Worm (Caenorhabditis elegans) whole organism, young adult: ENCODE results near the gene C49G7.12.

ENCODE experiments used
- aptf-3 ChIP-seq: fragments of 200-800 bp; sonication (Bioruptor generic); IDR thresholded peaks from 2 replicates; pipeline ENCODE4 v1.3.6; 2022; ENCODE audit warnings: missing genetic modification characterization, missing compliant biosample characterization
- ets-4 ChIP-seq: fragments of 200-800 bp; sonication (Bioruptor generic); optimal IDR thresholded peaks from 2 replicates; lab custom pipeline; 2018; ENCODE audit warnings: mild to moderate bottlenecking, missing genetic modification characterization, missing compliant biosample characterization
- let-607 ChIP-seq, 2 experiments: fragments of 200-800 bp in 1 of 2; sonication (Bioruptor generic) in 1 of 2; sonication (generic microtip) in 1 of 2; optimal IDR thresholded peaks; 2 replicates each; lab custom pipeline; 2016 to 2018; ENCODE audit warnings: mild to moderate bottlenecking in 2 of 2, missing compliant biosample characterization in 2 of 2, missing genetic modification characterization in 2 of 2, moderate library complexity in 2 of 2, missing genotype in 1 of 2
- mcd-1 ChIP-seq: fragments of 200-800 bp; sonication (Bioruptor generic); IDR thresholded peaks from 2 replicates; pipeline ENCODE4 v1.3.6; 2022; ENCODE audit warnings: missing genetic modification reagents, missing genetic modification characterization, missing compliant biosample characterization
- nhr-27 ChIP-seq: fragments of 200-800 bp; sonication (Bioruptor generic); optimal IDR thresholded peaks from 2 replicates; lab custom pipeline; 2018; ENCODE audit warnings: mild to moderate bottlenecking, missing genetic modification characterization, moderate library complexity, missing compliant biosample characterization
- pha-4 ChIP-seq: fragments of 150-350 bp; sonication (generic microtip); optimal IDR thresholded peaks from 2 replicates; lab custom pipeline; 2014; ENCODE audit warnings: missing biosample characterization, missing genetic modification reagents, missing genetic modification characterization
- snpc-4 ChIP-seq, 5 experiments: fragments of 150-350 bp in 1 of 5; sonication (generic microtip) in 4 of 5; optimal IDR thresholded peaks; 2 replicates each; lab custom pipeline; 2014 to 2018; ENCODE audit warnings: missing genetic modification characterization in 5 of 5, missing biosample characterization in 3 of 5, antibody characterized with exemption in 2 of 5, mild to moderate bottlenecking in 2 of 5, missing compliant biosample characterization in 2 of 5, missing genotype in 2 of 5, moderate library complexity in 2 of 5, missing genetic modification reagents in 1 of 5

- TF ChIP-seq ets-4 (GFP tag; lab: Kevin White, UChicago) (no peak), pha-4 (no peak), snpc-4 (GFP tag; optimal IDR thresholded peaks at IDR 0.05; lab: Kevin White, UChicago) (no peak), snpc-4 (tag; optimal IDR thresholded peaks at IDR 0.05; lab: Kevin White, UChicago) (no peak), aptf-3 (GFP tag; lab: Robert Waterston, UW) (peak; percentile 50; the same call in 1 of the 2 replicates), nhr-27 (tag; lab: Kevin White, UChicago) (no peak), let-607 (tag; optimal IDR thresholded peaks at IDR 0.05; lab: Kevin White, UChicago) (no peak), mcd-1 (GFP tag; lab: Robert Waterston, UW) (no peak)
Observed at ce11 chrV:4029627-4030026, 8.6 kb upstream of the C49G7.12 start.
